Worm (Caenorhabditis elegans): ENCODE data around the gene T05B4.8.

DNA sequence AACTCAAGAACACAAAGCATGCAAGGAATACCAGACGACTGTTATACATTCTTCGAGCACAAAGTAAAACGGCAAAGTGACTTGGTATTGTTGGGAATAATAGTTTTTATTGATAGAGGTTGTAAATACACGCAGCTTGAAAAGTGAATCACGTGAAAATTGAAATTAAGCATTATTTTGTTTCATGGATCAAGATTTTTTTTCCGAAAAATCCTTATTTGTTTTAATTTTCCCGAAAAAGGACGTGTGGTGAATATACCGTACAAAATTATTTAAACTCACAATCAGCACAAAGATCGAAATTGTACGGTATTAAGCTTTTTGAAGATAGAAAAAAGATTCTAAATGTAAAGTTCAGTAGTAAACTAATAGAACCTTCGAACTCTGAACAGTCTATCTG, 6.1 kb downstream of the T05B4.8 start, which contains the start of gene clc-18:
- TF ChIP-seq dmd-4 (tag; optimal IDR thresholded peaks at IDR 0.05) (no peak), nhr-11 (tag; optimal IDR thresholded peaks at IDR 0.05) (no peak), aly-2 (tag; optimal IDR thresholded peaks at IDR 0.05) (no peak), egl-27 (tag; optimal IDR thresholded peaks at IDR 0.05) (no peak), peb-1 (tag; optimal IDR thresholded peaks at IDR 0.05) (no peak), ztf-11 (tag; optimal IDR thresholded peaks at IDR 0.05) (no peak), skn-1 (tag; optimal IDR thresholded peaks at IDR 0.05) (no peak), elt-3 (tag; optimal IDR thresholded peaks at IDR 0.05) (no peak), mdl-1 (tag; optimal IDR thresholded peaks at IDR 0.05) (no peak), sma-3 (GFP tag; optimal IDR thresholded peaks at IDR 0.05) (no peak), ama-1 (optimal IDR thresholded peaks at IDR 0.05) (no peak), nhr-10 (tag; optimal IDR thresholded peaks at IDR 0.05) (no peak)
